Worm (Caenorhabditis elegans) whole organism, late embryonic: ENCODE measurements around the gene F31F7.1.

ENCODE experiments used
- C08G9.2 ChIP-seq: sonication (generic microtip); optimal IDR thresholded peaks from 2 replicates; lab custom pipeline; 2016; ENCODE audit warnings: mild to moderate bottlenecking, missing genetic modification characterization, moderate library complexity, missing compliant biosample characterization
- C38D4.7 ChIP-seq: fragments of 200-800 bp; sonication (Bioruptor generic); optimal IDR thresholded peaks from 2 replicates; lab custom pipeline; 2018; ENCODE audit warnings: mild to moderate bottlenecking, missing genetic modification characterization, moderate library complexity, missing compliant biosample characterization
- F13H6.1 ChIP-seq: sonication (generic microtip); optimal IDR thresholded peaks from 2 replicates; lab custom pipeline; 2016; ENCODE audit warnings: missing genetic modification characterization, missing compliant biosample characterization
- K02D7.2 ChIP-seq: sonication (generic microtip); optimal IDR thresholded peaks from 2 replicates; lab custom pipeline; 2017; ENCODE audit warnings: mild to moderate bottlenecking, missing genetic modification characterization, missing compliant biosample characterization
- T23F11.4 ChIP-seq: fragments of 200-800 bp; sonication (Bioruptor generic); optimal IDR thresholded peaks from 2 replicates; lab custom pipeline; 2018; ENCODE audit warnings: mild to moderate bottlenecking, missing genetic modification characterization, missing compliant biosample characterization
- ahr-1 ChIP-seq: sonication (generic microtip); optimal IDR thresholded peaks from 2 replicates; lab custom pipeline; 2016; ENCODE audit warnings: missing genetic modification characterization, missing compliant biosample characterization
- ama-1 ChIP-seq: fragments of 150-350 bp; optimal IDR thresholded peaks from 2 replicates; lab custom pipeline; 2014
- ceh-14 ChIP-seq: sonication (generic microtip); optimal IDR thresholded peaks from 2 replicates; lab custom pipeline; 2016; ENCODE audit warnings: missing genotype, missing genetic modification characterization, missing compliant biosample characterization
- ceh-19 ChIP-seq: fragments of 200-800 bp; sonication (Bioruptor generic); optimal IDR thresholded peaks from 2 replicates; lab custom pipeline; 2018; ENCODE audit warnings: mild to moderate bottlenecking, missing genetic modification characterization, missing compliant biosample characterization
- ceh-22 ChIP-seq: sonication (generic microtip); optimal IDR thresholded peaks from 2 replicates; lab custom pipeline; 2017; ENCODE audit warnings: missing biosample characterization, missing genetic modification characterization
- ceh-24 ChIP-seq: sonication (generic microtip); optimal IDR thresholded peaks from 2 replicates; lab custom pipeline; 2016; ENCODE audit warnings: mild to moderate bottlenecking, missing genetic modification characterization, missing compliant biosample characterization
- ceh-30 ChIP-seq: fragments of 150-350 bp; optimal IDR thresholded peaks from 2 replicates; lab custom pipeline; 2014; ENCODE audit warnings: missing biosample characterization, missing genetic modification characterization
- ceh-31 ChIP-seq: sonication (generic microtip); optimal IDR thresholded peaks from 2 replicates; lab custom pipeline; 2016; ENCODE audit warnings: missing genetic modification characterization, missing compliant biosample characterization
- ceh-34 ChIP-seq: sonication (generic microtip); optimal IDR thresholded peaks from 2 replicates; lab custom pipeline; 2016; ENCODE audit warnings: mild to moderate bottlenecking, missing genetic modification characterization, missing compliant biosample characterization
- ceh-45 ChIP-seq: fragments of 200-800 bp; sonication (Bioruptor generic); IDR thresholded peaks from 2 replicates; pipeline ENCODE4 v1.3.6; 2022; ENCODE audit warnings: missing genetic modification reagents, missing genetic modification characterization, missing compliant biosample characterization
- ceh-48 ChIP-seq: sonication (generic microtip); optimal IDR thresholded peaks from 2 replicates; lab custom pipeline; 2016; ENCODE audit warnings: missing genetic modification characterization, inconsistent platforms, missing compliant biosample characterization
- ceh-6 ChIP-seq: fragments of 200-800 bp; sonication (Bioruptor generic); optimal IDR thresholded peaks from 2 replicates; lab custom pipeline; 2018; ENCODE audit warnings: mild to moderate bottlenecking, missing genetic modification characterization, missing compliant biosample characterization
- ceh-9 ChIP-seq: sonication (generic microtip); optimal IDR thresholded peaks from 2 replicates; lab custom pipeline; 2016; ENCODE audit warnings: mild to moderate bottlenecking, missing genetic modification characterization, inconsistent platforms, missing compliant biosample characterization
- che-1 ChIP-seq: sonication (generic microtip); optimal IDR thresholded peaks from 2 replicates; lab custom pipeline; 2016; ENCODE audit warnings: mild to moderate bottlenecking, missing genetic modification characterization, missing compliant biosample characterization
- dve-1 ChIP-seq: sonication (generic microtip); optimal IDR thresholded peaks from 2 replicates; lab custom pipeline; 2017; ENCODE audit warnings: antibody characterized with exemption, mild to moderate bottlenecking, missing genetic modification characterization, missing compliant biosample characterization
- elt-2 ChIP-seq: sonication (generic microtip); optimal IDR thresholded peaks from 2 replicates; lab custom pipeline; 2016; ENCODE audit warnings: missing genetic modification reagents, missing genetic modification characterization, missing compliant biosample characterization
- eyg-1 ChIP-seq: sonication (generic microtip); optimal IDR thresholded peaks from 2 replicates; lab custom pipeline; 2016; ENCODE audit warnings: missing genotype, missing genetic modification characterization, missing compliant biosample characterization
- fkh-6 ChIP-seq: sonication (generic microtip); optimal IDR thresholded peaks from 2 replicates; lab custom pipeline; 2016; ENCODE audit warnings: missing genetic modification characterization, missing compliant biosample characterization
- gmeb-2 ChIP-seq: sonication (generic microtip); optimal IDR thresholded peaks from 2 replicates; lab custom pipeline; 2016; ENCODE audit warnings: missing genetic modification characterization, inconsistent platforms, missing compliant biosample characterization
- hlh-13 ChIP-seq: fragments of 200-800 bp; sonication (Bioruptor generic); optimal IDR thresholded peaks from 2 replicates; lab custom pipeline; 2018; ENCODE audit warnings: mild to moderate bottlenecking, missing genetic modification characterization, missing compliant biosample characterization
- hlh-30 ChIP-seq: sonication (generic microtip); optimal IDR thresholded peaks from 2 replicates; lab custom pipeline; 2017; ENCODE audit warnings: antibody characterized with exemption, missing genetic modification characterization, missing compliant biosample characterization; ENCODE audit not compliant: insufficient read depth
- hlh-6 ChIP-seq: sonication (generic microtip); optimal IDR thresholded peaks from 2 replicates; lab custom pipeline; 2016; ENCODE audit warnings: missing genotype, missing genetic modification characterization, missing compliant biosample characterization
- hlh-8 ChIP-seq: sonication (generic microtip); optimal IDR thresholded peaks from 2 replicates; lab custom pipeline; 2016; ENCODE audit warnings: missing genotype, missing genetic modification characterization, missing compliant biosample characterization
- lim-6 ChIP-seq: sonication (generic microtip); optimal IDR thresholded peaks from 2 replicates; lab custom pipeline; 2016; ENCODE audit warnings: missing genetic modification characterization, missing compliant biosample characterization
- madf-2 ChIP-seq: sonication (generic microtip); optimal IDR thresholded peaks from 2 replicates; lab custom pipeline; 2017; ENCODE audit warnings: missing genetic modification characterization, missing compliant biosample characterization
- mec-3 ChIP-seq: sonication (generic microtip); optimal IDR thresholded peaks from 2 replicates; lab custom pipeline; 2016; ENCODE audit warnings: borderline replicate concordance, missing genetic modification characterization, missing compliant biosample characterization
- pag-3 ChIP-seq: sonication (generic microtip); optimal IDR thresholded peaks from 2 replicates; lab custom pipeline; 2016; ENCODE audit warnings: missing compliant biosample characterization, missing genetic modification characterization, borderline replicate concordance
- pat-9 ChIP-seq: fragments of 200-800 bp; sonication (Bioruptor generic); optimal IDR thresholded peaks from 2 replicates; lab custom pipeline; 2018; ENCODE audit warnings: mild to moderate bottlenecking, missing genetic modification characterization, moderate library complexity, missing compliant biosample characterization
- pqm-1 ChIP-seq: sonication (generic microtip); optimal IDR thresholded peaks from 2 replicates; lab custom pipeline; 2016; ENCODE audit warnings: missing genetic modification characterization, missing compliant biosample characterization
- ref-2 ChIP-seq: sonication (generic microtip); optimal IDR thresholded peaks from 2 replicates; lab custom pipeline; 2016; ENCODE audit warnings: missing genetic modification characterization, missing compliant biosample characterization
- sdc-2 ChIP-seq: sonication (generic microtip); optimal IDR thresholded peaks from 2 replicates; lab custom pipeline; 2016; ENCODE audit warnings: missing genotype, missing genetic modification characterization, missing compliant biosample characterization
- sox-2 ChIP-seq: fragments of 200-800 bp; sonication (Bioruptor generic); IDR thresholded peaks from 2 replicates; pipeline ENCODE4 v1.3.6; 2022; ENCODE audit warnings: missing genetic modification reagents, missing genetic modification characterization, missing compliant biosample characterization
- sox-4 ChIP-seq: sonication (generic microtip); optimal IDR thresholded peaks from 2 replicates; lab custom pipeline; 2017; ENCODE audit warnings: mild to moderate bottlenecking, missing genetic modification characterization, inconsistent platforms, missing compliant biosample characterization
- syd-9 ChIP-seq: sonication (generic microtip); optimal IDR thresholded peaks from 2 replicates; lab custom pipeline; 2016; ENCODE audit warnings: mild to moderate bottlenecking, missing genetic modification characterization, moderate library complexity, missing compliant biosample characterization
- tbx-2 ChIP-seq: sonication (generic microtip); optimal IDR thresholded peaks from 2 replicates; lab custom pipeline; 2016; ENCODE audit warnings: missing genetic modification characterization, missing compliant biosample characterization
- tbx-7 ChIP-seq: sonication (generic microtip); optimal IDR thresholded peaks from 2 replicates; lab custom pipeline; 2016; ENCODE audit warnings: missing genotype, missing genetic modification characterization, missing compliant biosample characterization
- ttx-3 ChIP-seq: sonication (generic microtip); optimal IDR thresholded peaks from 2 replicates; lab custom pipeline; 2016; ENCODE audit warnings: missing genetic modification reagents, missing genetic modification characterization, missing compliant biosample characterization
- unc-3 ChIP-seq, 2 experiments: fragments of 200-800 bp in 1 of 2; sonication (Bioruptor generic) in 1 of 2; sonication (generic microtip) in 1 of 2; conservative IDR thresholded peaks in 1 of 2; optimal IDR thresholded peaks in 1 of 2; 2 replicates each; pipeline versions ENCODE4 v1.3.6 to Lab custom; 2016 to 2022; ENCODE audit warnings: missing compliant biosample characterization in 2 of 2, missing genetic modification characterization in 2 of 2, missing genetic modification reagents in 1 of 2
- unc-55 ChIP-seq: sonication (generic microtip); optimal IDR thresholded peaks from 2 replicates; lab custom pipeline; 2017; ENCODE audit warnings: missing biosample characterization, missing genetic modification reagents, missing genetic modification characterization
- zip-5 ChIP-seq: sonication (generic microtip); optimal IDR thresholded peaks from 2 replicates; lab custom pipeline; 2016; ENCODE audit warnings: missing genetic modification characterization, missing compliant biosample characterization
- ztf-16 ChIP-seq: sonication (generic microtip); optimal IDR thresholded peaks from 2 replicates; lab custom pipeline; 2017; ENCODE audit warnings: missing genetic modification characterization, missing compliant biosample characterization

Gene F31F7.1

DNA sequence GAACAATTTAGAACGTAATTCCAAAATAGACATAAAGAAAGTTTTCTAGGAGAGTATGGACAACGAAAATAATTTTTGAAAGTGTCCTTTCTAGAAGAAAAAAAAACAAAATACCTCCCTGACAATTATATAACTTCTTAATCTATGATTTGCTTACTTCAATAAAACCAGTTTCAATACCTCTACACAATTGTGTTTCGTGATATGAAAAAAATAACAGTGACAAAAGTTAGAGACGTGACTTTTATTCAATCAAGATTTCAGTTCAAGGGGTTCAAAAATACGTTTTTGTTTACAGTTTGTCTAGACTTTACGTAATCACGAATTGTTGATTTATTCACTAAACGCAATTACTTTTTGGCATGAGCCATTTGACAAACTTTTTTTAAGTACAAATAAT is 45.0 kb downstream of the F31F7.1 start:
- no peak for TF ChIP-seq ceh-34 (tag; lab: Kevin White, UChicago)
- no peak for TF ChIP-seq dve-1
- TF ChIP-seq C38D4.7 (GFP tag; lab: Kevin White, UChicago), result no peak
- no peak for TF ChIP-seq ahr-1
- no peak for TF ChIP-seq ceh-30 (tag; lab: Kevin White, UChicago)
- no peak for TF ChIP-seq ceh-14 (tag; lab: Kevin White, UChicago)
- TF ChIP-seq che-1 (tag; lab: Kevin White, UChicago), result no peak
- no peak for TF ChIP-seq F13H6.1 (tag; lab: Kevin White, UChicago)
- TF ChIP-seq C08G9.2, result no peak
- TF ChIP-seq ceh-9 (tag; lab: Kevin White, UChicago), result no peak

DNA sequence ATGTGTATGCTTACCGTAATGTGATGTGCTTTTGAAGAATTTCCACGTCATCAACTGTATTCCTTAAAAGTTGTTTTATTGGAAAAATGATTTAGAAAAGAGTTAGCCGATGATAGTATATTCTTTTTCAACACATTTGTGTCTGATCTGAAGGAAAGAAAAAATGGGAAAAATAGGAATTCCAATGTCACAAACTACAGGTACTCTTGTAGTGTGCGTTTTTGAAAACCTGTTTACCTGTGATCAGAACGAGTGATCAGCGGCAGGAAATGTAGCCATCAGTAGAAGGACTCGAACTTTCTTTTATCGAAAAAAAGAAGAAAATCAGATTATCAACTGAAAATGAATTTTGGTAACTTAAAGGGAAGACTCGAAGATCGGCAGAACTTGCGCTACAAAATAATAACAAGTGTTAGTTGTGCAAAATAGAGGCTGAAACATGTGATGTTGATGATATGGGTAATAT is 45.5 kb downstream of the F31F7.1 start, which contains the start of gene T28C12.15:
Gene T28C12.15, minus strand, starts transcription at position 51 of the 466 bp plus-strand sequence.
- TF ChIP-seq pqm-1 (no peak), sox-2 (GFP tag; lab: Robert Waterston, UW) (no peak), sox-4 (tag; lab: Kevin White, UChicago) (no peak), ceh-22 (tag; lab: Kevin White, UChicago) (no peak), ceh-31 (tag; lab: Kevin White, UChicago) (no peak), elt-2 (tag; lab: Kevin White, UChicago) (no peak), pag-3 (tag; lab: Kevin White, UChicago) (no peak), zip-5 (no peak), ama-1 (lab: Kevin White, UChicago) (no peak), unc-55 (GFP tag; lab: Kevin White, UChicago) (no peak), hlh-6 (no peak), ceh-30 (tag; lab: Kevin White, UChicago) (no peak), hlh-13 (GFP tag; lab: Kevin White, UChicago) (no peak), hlh-30 (tag; lab: Kevin White, UChicago) (no peak), madf-2 (no peak), ceh-24 (no peak), unc-3 (GFP tag; conservative IDR thresholded peaks at IDR 0.05; lab: Robert Waterston, UW) (no peak), unc-3 (tag; optimal IDR thresholded peaks at IDR 0.05; lab: Kevin White, UChicago) (no peak), T23F11.4 (no peak)

DNA sequence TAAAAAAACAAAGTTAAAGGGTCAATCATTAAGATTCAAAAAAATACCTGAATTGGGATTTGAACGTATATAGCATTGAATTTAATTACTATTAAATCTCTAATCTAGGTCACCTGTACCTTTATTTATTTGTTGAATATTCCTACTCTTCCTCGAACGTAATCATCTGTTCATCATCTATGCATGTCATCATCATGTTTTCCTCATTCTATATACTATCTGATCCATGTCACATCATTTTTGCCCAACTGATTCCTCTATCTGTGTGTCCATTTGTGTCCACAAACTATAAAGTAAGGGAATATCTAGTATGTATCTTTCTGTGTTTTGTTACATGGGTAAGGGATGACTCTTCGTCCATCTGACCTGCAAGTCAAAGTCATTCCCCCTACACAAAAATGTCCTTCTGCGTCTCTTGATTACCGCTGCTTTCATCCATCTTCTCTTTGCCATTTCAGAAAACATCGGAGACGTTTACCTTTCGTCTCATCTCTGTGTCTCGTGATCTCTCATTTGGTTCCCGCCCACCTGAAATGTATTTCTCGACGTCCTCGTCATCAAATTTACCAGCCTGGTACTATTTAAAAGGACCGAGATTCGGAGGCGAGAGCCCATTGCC is 46.6 kb downstream of the F31F7.1 start:
- no peak for TF ChIP-seq ceh-19 (GFP tag; lab: Kevin White, UChicago)
- TF ChIP-seq hlh-30 (tag; lab: Kevin White, UChicago), result no peak
- no peak for TF ChIP-seq ceh-6 (GFP tag; lab: Kevin White, UChicago)
- TF ChIP-seq hlh-6, result no peak
- no peak for TF ChIP-seq ttx-3
- no peak for TF ChIP-seq tbx-2 (tag; lab: Kevin White, UChicago)
- no peak for TF ChIP-seq ref-2 (tag; lab: Kevin White, UChicago)
- no peak for TF ChIP-seq ceh-9 (tag; lab: Kevin White, UChicago)
- TF ChIP-seq tbx-7, result no peak
- no peak for TF ChIP-seq ztf-16 (tag; lab: Kevin White, UChicago)
- TF ChIP-seq ceh-34 (tag; lab: Kevin White, UChicago), result no peak
- TF ChIP-seq dve-1, result no peak

DNA sequence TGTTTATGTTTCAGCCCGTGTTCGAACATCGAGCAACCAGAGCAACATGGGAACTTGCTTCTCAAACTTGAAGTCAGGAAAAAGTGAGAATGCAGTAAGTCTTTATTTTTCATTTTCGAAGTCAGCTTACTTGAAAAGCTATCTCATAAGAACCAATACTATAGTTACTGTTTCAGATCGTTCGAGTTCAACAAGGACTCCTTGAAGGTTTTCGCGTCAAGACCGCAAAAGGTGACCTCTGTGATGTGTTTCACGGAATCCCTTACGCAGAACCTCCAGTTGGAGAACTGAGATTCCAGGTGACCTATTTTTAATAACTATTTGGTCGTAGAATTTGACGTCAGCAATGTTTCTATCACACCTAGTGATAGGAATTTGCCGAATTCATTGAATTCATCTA is 47.4 kb downstream of the F31F7.1 start:
- TF ChIP-seq gmeb-2 (tag; lab: Kevin White, UChicago) (no peak), tbx-7 (no peak), mec-3 (tag; lab: Kevin White, UChicago) (no peak), K02D7.2 (tag; lab: Kevin White, UChicago) (no peak), tbx-2 (tag; lab: Kevin White, UChicago) (no peak), ztf-16 (tag; lab: Kevin White, UChicago) (no peak), ref-2 (tag; lab: Kevin White, UChicago) (no peak), eyg-1 (tag; lab: Kevin White, UChicago) (no peak), syd-9 (tag; lab: Kevin White, UChicago) (no peak), hlh-8 (no peak), sox-4 (tag; lab: Kevin White, UChicago) (no peak), madf-2 (no peak), lim-6 (tag; lab: Kevin White, UChicago) (no peak), fkh-6 (tag; lab: Kevin White, UChicago) (no peak), sdc-2 (tag; lab: Kevin White, UChicago) (no peak), ceh-22 (tag; lab: Kevin White, UChicago) (no peak), pat-9 (tag; lab: Kevin White, UChicago) (no peak), ceh-45 (GFP tag; lab: Robert Waterston, UW) (no peak), ceh-48 (tag; lab: Kevin White, UChicago) (no peak)
